Fruit fly (Drosophila melanogaster): Measurements from ENCODE around the gene CG17991.

Gene CG17991

dm6 chr3R:27240967-27241366 lies at the start of gene CG17991:
TSS of gene CG17991 (plus strand) at chr3R:27241267.
- no peak for TF ChIP-seq noc (tag; optimal IDR thresholded peaks at IDR 0.05)

DNA sequence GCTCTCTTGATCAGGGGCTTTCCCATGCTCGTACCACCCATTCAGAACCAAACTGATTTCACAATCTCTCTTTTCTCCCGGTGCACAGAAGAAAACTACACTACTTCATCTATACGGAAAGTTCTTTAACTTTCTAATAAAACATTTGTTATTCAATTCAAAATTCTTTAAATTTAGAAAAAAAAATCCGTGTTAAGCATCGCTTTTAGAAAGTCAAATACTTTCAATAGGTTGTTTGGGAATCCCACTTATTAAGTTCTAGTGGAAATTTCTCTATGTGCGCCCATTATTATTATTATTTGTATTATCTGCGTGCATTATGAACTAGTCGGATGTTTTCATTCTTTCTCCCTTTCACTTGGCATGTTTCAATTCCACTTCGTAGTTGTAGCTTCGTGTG lies 48.0 kb upstream of the CG17991 start:
- no peak for TF ChIP-seq noc (tag; optimal IDR thresholded peaks at IDR 0.05)

DNA sequence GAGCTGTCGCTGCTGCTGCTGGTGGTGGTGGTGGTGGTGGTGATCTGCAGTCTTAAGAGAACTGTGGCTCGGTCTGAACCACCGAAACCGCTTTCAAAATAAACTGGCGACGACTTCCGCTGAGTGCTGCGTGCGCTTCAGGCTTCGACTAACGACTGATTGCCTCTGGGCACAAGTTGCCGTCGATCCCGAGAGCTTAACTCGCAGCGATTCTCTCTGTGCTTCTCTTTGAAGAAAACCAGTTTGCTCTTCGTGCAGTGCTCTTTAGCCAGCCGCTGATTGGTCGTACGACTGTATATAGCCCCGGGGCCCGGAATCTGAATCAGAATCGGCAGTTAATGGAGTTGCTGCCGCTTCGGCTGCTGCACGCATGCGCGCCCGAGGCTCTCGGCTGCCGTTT lies 47.0 kb upstream of the CG17991 start, which contains the start of gene Ser:
Ser (minus strand) TSS at position 162 of the 400 bp plus-strand sequence.
- TF ChIP-seq noc (tag; optimal IDR thresholded peaks at IDR 0.05), result no peak

DNA sequence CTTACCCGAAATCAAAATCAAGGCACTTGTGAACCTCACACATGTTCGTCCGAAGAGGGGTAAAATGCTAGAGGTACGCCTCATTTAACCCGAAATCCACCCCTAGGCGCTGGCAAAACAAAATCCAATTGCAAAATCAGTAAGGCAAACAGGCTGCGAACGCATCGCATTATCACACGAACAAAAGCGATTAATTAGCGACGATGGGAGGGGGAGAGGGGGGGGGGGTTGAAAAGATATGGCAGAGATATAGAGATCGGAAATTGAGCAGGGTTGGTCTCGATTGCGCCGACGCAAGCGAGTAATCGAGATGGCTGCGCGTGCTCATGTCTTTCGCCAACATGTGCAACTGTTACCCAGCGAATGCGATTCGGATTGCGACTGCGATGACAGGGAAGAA lies 44.2 kb upstream of the CG17991 start:
- no peak for TF ChIP-seq noc (tag; optimal IDR thresholded peaks at IDR 0.05)

DNA sequence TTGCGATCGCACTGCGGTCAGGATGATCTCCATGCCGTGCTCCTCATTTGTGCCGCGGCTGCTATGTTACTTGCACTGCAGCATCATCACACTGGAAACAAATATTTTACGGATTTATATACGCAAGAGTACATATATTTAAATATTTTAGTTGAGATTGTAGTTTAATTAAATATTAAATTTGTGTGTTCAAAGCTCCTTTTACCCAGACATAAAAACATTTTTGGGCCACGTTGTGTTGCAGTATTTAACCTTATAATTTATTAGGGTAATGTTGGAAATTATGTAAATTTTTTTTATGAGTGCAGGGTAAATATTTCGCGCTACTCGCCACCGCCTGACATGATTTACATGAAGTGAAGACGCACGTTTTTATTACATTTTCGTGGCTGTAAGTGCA lies 43.5 kb upstream of the CG17991 start:
- no peak for TF ChIP-seq noc (tag; optimal IDR thresholded peaks at IDR 0.05)

DNA sequence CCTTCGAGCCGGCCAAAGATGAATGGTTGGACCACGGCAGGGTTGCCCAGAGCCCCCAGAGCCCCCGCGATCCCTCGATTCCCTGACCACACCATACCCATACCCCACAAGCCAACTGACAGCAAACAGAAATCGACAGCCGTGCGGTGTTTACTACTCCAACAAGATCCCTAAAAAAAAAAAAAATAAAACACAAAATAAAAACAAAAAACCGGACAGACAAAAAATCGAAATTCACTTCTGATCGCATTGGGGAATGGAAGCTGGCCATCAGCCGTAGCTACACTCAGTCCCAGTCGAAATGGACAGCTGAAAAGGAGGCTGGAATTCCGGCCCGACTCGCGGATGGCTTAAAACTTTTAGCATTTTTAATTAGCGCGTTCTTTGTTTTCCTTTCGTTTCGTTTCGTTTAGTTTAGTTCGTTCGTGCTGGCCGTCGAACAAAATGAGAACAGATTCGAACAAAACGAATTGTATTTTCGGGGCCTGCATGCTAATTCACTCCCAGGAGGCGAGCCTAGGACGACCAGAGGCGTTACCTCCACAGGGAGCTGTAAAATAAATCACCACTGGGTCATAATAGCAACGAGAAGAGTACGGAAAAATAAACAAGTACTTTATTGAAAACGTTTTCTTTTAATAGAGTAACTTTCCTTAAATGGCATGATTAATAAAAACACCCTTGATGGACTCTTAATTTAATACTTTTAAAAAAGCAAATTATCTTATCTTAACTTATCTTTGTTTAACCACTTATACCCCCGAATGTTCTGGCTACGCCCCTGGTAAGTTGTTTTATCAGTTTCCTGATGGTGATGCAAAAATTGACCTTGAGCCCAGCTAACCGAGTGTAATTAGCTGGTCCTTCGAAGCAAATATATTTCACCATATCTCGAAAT lies 41.9 kb upstream of the CG17991 start:
- TF ChIP-seq noc (tag; optimal IDR thresholded peaks at IDR 0.05), result no peak

DNA sequence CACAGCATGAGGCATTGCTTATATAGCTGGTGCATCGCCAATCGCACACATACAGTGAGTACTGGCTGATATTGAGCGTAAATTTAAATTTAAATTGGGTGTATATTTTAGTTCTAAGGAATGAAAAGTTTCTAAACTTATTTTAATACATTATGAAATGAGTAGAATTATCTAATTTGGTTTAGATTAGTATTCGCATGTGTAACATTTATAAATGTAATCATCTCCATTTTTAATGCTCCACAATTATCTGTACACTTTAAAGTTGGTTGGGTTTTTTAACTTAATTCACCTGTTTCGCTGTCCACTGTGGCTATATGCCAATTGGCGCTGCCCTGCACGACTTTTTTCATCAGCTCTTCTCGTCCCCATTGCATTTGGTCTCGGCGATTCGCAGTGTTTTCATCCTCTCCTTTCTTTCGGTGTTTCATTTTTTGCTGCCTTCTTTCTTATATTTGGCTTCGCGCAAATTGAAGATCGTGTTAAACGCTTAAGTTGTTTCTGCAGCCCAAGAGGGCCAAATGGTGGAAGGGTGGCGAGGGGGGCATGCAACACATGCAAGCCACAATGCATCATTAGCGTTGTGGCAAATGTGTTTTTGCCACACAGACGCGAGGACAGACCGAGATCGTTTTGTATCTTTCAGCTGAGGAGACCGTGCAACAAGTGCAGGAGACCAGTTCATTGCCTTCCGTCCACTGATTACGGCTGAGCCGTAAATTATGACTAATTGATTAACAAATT lies 39.4 kb upstream of the CG17991 start:
- TF ChIP-seq noc (tag; optimal IDR thresholded peaks at IDR 0.05), result no peak

DNA sequence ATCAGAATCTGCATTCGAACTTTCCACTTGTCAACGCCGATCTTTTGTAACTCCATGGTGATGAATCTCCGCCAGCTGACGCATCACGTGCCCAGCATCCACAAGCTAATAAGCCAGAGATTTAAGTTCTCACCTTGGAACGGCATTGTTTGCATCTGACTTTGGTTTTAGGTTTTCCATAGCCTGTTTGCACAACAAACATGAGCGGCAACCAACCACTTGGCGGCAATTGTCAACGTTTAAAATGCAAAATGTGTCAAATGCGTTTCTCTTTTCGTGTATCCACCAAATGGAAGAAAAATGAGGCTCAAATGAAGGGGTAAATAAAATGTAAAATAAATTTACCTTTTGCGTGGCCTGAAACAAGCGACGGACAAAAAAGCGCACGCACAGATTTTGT lies 38.7 kb upstream of the CG17991 start:
- TF ChIP-seq noc (tag; optimal IDR thresholded peaks at IDR 0.05), result no peak

DNA sequence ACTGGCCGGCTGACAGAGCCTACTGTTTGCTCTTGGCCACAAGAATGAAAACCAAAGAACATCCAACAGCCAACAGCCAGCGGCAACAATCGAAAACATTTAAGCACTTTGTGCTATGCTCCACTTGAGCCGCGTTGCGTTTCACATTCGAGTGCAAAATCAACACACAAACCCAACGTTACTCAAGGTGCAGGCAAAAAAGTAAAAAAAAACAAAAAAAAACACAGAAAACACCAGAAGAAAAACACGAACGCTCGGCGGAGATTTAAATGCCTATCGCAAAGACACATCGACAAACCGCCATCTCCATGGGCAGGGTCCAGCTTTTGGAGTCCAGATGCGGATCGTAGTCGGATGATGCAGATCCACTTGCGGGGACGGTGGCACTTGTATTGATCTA lies 37.2 kb upstream of the CG17991 start:
- no peak for TF ChIP-seq noc (tag; optimal IDR thresholded peaks at IDR 0.05)

DNA sequence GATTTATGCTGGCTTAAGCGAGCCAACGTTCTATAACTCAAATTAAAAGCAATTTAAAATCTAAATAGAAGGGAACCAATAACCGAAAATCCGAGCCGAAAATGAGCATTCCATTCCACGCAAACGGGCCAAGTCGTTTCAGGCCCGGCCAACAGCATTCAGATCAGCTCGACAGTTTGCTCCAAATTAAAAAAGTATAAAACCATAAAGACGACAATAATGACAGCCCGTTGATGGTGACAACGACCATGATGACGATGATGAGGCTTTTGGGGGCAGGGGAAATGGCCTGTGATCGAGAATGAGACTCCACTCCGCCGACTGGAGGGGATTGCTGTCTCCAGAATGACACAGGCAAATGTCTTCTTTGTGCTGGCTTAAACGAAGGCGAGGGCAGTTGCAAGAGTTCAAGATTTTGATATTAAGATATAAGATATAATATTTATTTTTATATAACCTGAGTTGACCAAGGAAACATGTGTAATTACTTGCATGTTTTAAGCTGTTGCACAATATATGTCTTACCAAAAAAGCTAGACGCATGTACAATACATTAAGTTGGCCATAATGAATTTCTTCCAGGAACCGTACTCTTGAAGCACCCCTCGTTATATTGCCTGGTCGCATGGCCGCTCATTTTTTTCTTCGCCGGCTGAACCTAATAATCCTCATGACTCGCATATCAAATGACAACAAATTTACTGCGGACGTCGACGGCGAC lies 36.2 kb upstream of the CG17991 start:
- peak; percentile 50 for TF ChIP-seq noc (tag; optimal IDR thresholded peaks at IDR 0.05)

dm6 chr3R:27208724-27209343 lies 32.2 kb upstream of the CG17991 start:
- no peak for TF ChIP-seq noc (tag; optimal IDR thresholded peaks at IDR 0.05)

DNA sequence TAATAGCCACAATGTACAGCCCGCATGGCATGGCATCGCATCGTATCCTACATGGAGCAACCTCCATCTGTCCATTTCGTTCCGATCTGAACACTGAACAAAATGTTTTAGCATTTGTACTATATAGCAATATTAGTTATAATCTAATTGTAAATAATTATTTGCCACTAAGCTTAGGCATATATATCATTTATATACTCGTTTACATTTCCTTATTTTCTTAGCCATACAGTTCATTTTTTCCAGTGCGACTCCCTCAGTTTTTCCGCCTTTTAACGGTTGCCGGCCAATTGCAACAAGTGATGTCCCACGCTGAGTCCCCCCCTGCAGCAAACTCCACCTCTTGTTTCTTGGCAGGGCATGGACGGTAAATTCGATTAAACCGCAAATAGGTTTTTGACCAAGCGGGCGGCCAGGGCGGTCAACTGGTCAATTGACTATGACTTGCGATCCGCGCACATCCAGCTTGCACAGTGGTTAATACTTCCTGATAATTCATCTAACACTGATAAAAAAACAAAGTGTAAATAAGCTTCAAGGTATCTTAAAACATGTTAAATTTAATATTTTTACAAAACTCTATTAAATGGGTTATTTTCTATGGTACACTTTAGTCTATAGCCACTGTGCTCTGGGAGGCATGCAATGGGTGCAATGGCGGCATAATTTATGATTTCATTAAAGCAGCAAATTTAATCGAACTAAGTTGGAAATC lies 31.3 kb upstream of the CG17991 start:
- TF ChIP-seq noc (tag; optimal IDR thresholded peaks at IDR 0.05), result no peak

DNA sequence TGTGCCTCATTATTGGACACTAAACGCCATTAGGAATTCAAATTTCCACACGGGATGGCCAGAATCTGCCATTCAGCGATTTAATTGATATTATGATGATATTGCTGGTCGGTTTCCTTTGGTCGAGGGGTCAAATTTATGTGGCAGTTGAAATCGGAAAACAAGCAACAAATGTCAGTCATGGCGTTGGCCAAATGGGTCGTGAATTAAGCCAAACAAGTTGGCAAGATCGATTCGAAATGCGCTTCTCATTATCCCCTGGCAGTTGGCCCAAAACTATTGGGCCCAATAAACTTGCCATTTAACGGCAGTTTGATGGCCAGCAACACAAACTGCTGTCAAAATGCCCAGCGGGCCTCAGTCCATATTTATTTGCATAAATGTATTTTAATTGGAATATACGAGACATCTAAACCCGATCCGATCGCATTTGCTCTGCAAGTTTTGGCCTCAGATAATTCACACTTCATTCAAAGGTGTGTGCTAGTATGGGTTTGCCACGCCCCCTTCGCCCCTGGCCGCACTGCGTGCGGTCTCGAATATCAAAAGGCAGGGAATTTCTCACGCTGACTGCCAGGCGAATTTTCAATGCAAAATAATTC lies 28.0 kb upstream of the CG17991 start:
- TF ChIP-seq noc (tag; optimal IDR thresholded peaks at IDR 0.05), result peak; percentile 24

DNA sequence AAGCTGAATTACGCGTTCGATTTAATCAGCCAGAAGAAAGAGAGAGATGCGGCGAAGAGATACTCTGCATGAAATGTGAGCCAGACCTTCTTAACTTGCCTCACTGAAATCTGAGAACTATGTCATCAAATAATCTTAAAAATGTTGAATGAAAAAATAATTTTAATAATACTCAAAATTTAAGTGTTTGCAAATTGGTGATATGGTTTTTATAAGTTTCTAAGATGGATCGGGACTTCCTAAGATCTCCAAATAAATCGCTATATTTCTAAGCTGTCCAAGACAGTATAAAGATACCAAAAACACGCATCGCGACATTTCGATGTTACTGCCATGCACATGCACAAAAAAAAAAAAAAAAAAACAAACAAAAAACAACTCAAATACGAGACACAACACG lies 26.1 kb upstream of the CG17991 start:
- TF ChIP-seq noc (tag; optimal IDR thresholded peaks at IDR 0.05), result no peak

All from whole organism, larva.